Worm (Caenorhabditis elegans): ENCODE results near the gene pie-1.
A peak's percentile ranks its signal among the peaks of the same experiment; 100 is the strongest.

The pie-1 gene

DNA sequence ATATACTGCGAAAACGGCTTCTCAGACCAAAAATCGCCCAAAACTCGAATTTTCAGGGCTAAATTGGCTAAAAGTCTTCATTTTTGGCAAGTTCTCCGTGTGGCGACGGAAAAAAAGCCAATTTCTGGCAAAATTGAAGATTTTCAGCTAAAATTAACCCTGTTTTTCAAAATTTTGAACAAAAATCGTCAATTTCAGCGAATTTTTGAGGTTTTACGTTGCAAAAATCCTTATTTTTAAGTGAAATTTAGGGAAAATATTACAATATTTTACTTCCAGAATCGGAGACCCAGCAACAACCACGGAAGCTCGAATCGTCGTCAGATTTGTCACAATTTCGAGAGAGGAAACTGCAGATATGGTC is 1.6 kb downstream of the pie-1 start:
- TF ChIP-seq mep-1 (tag; optimal IDR thresholded peaks at IDR 0.05), result no peak
- no peak for TF ChIP-seq flh-1 (GFP tag; optimal IDR thresholded peaks at IDR 0.05)
- no peak for TF ChIP-seq mab-5 (tag; optimal IDR thresholded peaks at IDR 0.05)
- no peak for TF ChIP-seq ceh-83 (GFP tag; optimal IDR thresholded peaks at IDR 0.05)
- no peak for TF ChIP-seq ces-1 (GFP tag; optimal IDR thresholded peaks at IDR 0.05)
- no peak for TF ChIP-seq lsy-2 (tag; optimal IDR thresholded peaks at IDR 0.05)
- no peak for TF ChIP-seq nhr-237 (tag; optimal IDR thresholded peaks at IDR 0.05)
- no peak for TF ChIP-seq blmp-1 (tag; optimal IDR thresholded peaks at IDR 0.05)
- TF ChIP-seq elt-1 (tag; optimal IDR thresholded peaks at IDR 0.05; ENCODE audit: borderline replicate concordance, insufficient read depth), result no peak
- TF ChIP-seq nhr-12 (tag; optimal IDR thresholded peaks at IDR 0.05), result no peak
- no peak for TF ChIP-seq nhr-2 (tag; optimal IDR thresholded peaks at IDR 0.05)

DNA sequence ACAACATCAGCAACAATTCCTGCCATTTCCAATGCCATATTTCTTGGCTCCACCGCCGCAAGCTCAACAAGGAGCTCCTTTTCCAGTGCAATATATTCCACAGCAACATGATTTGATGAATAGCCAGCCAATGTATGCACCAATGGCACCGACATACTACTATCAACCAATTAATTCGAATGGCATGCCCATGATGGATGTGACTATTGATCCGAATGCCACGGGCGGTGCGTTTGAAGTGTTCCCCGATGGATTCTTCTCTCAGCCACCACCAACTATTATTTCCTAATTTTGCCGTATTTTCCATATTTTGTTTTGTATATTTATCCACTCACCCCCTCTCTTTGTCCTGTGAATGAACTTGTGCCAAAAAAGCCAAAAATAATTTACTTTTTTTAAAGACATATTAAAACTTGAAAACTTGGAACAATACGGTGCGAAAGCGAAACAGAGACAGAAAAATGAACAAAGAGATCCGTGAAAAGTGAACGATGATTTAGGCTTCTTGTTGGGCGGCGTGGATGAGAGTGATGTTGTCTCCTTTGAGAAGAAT is 2.2 kb downstream of the pie-1 start:
- TF ChIP-seq ztf-11 (tag; optimal IDR thresholded peaks at IDR 0.05) (no peak), drap-1 (GFP tag; optimal IDR thresholded peaks at IDR 0.05) (no peak), ham-2 (GFP tag; optimal IDR thresholded peaks at IDR 0.05) (no peak), pha-4 (tag; optimal IDR thresholded peaks at IDR 0.05) (no peak), elt-3 (tag; optimal IDR thresholded peaks at IDR 0.05) (no peak), blmp-1 (tag; optimal IDR thresholded peaks at IDR 0.05) (no peak), M03D4.4 (tag; optimal IDR thresholded peaks at IDR 0.05) (no peak), lin-13 (tag; optimal IDR thresholded peaks at IDR 0.05) (no peak), unc-120 (tag; optimal IDR thresholded peaks at IDR 0.05; ENCODE audit: poor library complexity, severe bottlenecking) (no peak), nhr-12 (tag; optimal IDR thresholded peaks at IDR 0.05) (no peak)

DNA sequence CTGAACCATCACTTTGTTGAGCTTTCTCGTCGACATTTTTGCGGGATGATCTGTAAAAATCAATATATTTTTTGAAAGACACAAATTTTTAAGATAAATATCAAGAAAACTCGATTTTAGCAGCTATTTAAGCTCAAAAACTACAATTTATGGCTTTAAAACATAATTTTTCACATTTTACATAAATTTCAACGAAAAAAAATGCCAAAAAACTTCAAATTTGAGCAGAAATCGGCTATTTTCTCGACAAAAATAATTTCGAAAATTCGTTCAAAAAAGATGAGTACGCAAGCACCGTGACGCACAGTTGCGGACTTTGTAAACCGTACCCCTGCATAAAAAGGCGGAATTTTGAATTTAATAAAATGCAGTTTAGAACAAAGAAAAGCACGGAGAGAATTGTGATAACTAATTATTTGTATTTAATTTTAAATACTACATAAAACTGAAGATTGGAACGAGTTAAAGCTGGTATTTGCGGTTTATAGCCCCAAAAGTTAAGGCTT is 2.9 kb downstream of the pie-1 start, which contains the start of gene snr-6:
Gene snr-6, minus strand, starts transcription at position 51 of the 506 bp plus-strand sequence.
- TF ChIP-seq nhr-2 (tag; optimal IDR thresholded peaks at IDR 0.05) (no peak), tbx-8 (GFP tag; optimal IDR thresholded peaks at IDR 0.05) (no peak), mls-2 (tag; optimal IDR thresholded peaks at IDR 0.05) (no peak), M03D4.4 (tag; optimal IDR thresholded peaks at IDR 0.05) (peak; percentile 9), lsy-2 (tag; optimal IDR thresholded peaks at IDR 0.05) (peak; percentile 98), elt-3 (tag; optimal IDR thresholded peaks at IDR 0.05) (no peak), ham-2 (GFP tag; optimal IDR thresholded peaks at IDR 0.05) (no peak), sptf-1 (tag; optimal IDR thresholded peaks at IDR 0.05) (peak; percentile 12), zip-8 (tag; optimal IDR thresholded peaks at IDR 0.05) (no peak), unc-62 (GFP tag; optimal IDR thresholded peaks at IDR 0.05) (peak; percentile 3), pha-4 (tag; optimal IDR thresholded peaks at IDR 0.05) (peak; percentile 60), lin-32 (GFP tag; optimal IDR thresholded peaks at IDR 0.05) (no peak), ztf-11 (tag; optimal IDR thresholded peaks at IDR 0.05) (no peak), drap-1 (GFP tag; optimal IDR thresholded peaks at IDR 0.05) (peak; percentile 7), elt-1 (tag; optimal IDR thresholded peaks at IDR 0.05; ENCODE audit: borderline replicate concordance, insufficient read depth) (no peak), ceh-83 (GFP tag; optimal IDR thresholded peaks at IDR 0.05) (peak; percentile 23), nhr-12 (tag; optimal IDR thresholded peaks at IDR 0.05) (no peak), unc-39 (tag; optimal IDR thresholded peaks at IDR 0.05) (no peak), unc-120 (tag; optimal IDR thresholded peaks at IDR 0.05; ENCODE audit: poor library complexity, severe bottlenecking) (peak; percentile 2), lin-13 (tag; optimal IDR thresholded peaks at IDR 0.05) (peak; percentile 52), nhr-237 (tag; optimal IDR thresholded peaks at IDR 0.05) (peak; percentile 73), flh-1 (GFP tag; optimal IDR thresholded peaks at IDR 0.05) (no peak), ceh-43 (GFP tag; optimal IDR thresholded peaks at IDR 0.05) (no peak), cnd-1 (tag; optimal IDR thresholded peaks at IDR 0.05) (no peak), ces-1 (GFP tag; optimal IDR thresholded peaks at IDR 0.05) (peak; percentile 61), mep-1 (tag; optimal IDR thresholded peaks at IDR 0.05) (peak; percentile 86), ceh-39 (tag; optimal IDR thresholded peaks at IDR 0.05) (peak; percentile 23), blmp-1 (tag; optimal IDR thresholded peaks at IDR 0.05) (no peak), mab-5 (tag; optimal IDR thresholded peaks at IDR 0.05) (no peak), nhr-28 (tag; optimal IDR thresholded peaks at IDR 0.05) (no peak), sem-2 (GFP tag; optimal IDR thresholded peaks at IDR 0.05) (no peak), hlh-1 (tag; optimal IDR thresholded peaks at IDR 0.05) (peak; percentile 50), bed-3 (GFP tag; optimal IDR thresholded peaks at IDR 0.05) (no peak)

DNA sequence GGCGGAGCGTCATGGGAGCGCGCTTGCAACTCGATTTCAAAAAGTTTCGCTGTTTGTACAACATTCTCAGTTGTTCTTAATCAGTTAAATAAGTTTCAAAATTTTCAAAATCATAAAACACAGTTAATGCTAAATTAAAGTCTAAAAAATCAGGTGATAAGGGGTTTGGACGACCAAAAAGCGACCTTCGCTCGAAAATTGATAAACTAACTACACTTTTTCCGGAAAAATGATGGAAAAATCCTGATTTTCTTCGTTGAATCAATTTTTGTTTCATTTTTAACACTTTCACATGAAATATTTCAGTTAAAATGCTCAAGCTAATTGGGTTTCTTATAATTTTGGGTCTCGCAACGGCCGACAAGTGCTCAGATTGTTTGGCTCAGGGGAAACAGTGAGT is 3.5 kb downstream of the pie-1 start, which contains the start of gene Y49E10.16:
Gene Y49E10.16, plus strand, starts transcription at position 301 of the 400 bp plus-strand sequence.
- TF ChIP-seq lsy-2 (tag; optimal IDR thresholded peaks at IDR 0.05) (no peak), ceh-39 (tag; optimal IDR thresholded peaks at IDR 0.05) (no peak), M03D4.4 (tag; optimal IDR thresholded peaks at IDR 0.05) (no peak), ceh-83 (GFP tag; optimal IDR thresholded peaks at IDR 0.05) (no peak), mep-1 (tag; optimal IDR thresholded peaks at IDR 0.05) (no peak), sptf-1 (tag; optimal IDR thresholded peaks at IDR 0.05) (no peak), lin-13 (tag; optimal IDR thresholded peaks at IDR 0.05) (no peak), lin-32 (GFP tag; optimal IDR thresholded peaks at IDR 0.05) (no peak), snpc-4 (tag; optimal IDR thresholded peaks at IDR 0.05) (no peak), nhr-12 (tag; optimal IDR thresholded peaks at IDR 0.05) (no peak), flh-1 (GFP tag; optimal IDR thresholded peaks at IDR 0.05) (no peak), cnd-1 (tag; optimal IDR thresholded peaks at IDR 0.05) (no peak), pha-4 (tag; optimal IDR thresholded peaks at IDR 0.05) (no peak), ztf-11 (tag; optimal IDR thresholded peaks at IDR 0.05) (no peak), drap-1 (GFP tag; optimal IDR thresholded peaks at IDR 0.05) (no peak), elt-3 (tag; optimal IDR thresholded peaks at IDR 0.05) (no peak), nhr-237 (tag; optimal IDR thresholded peaks at IDR 0.05) (no peak)
